Worm (Caenorhabditis elegans) whole organism, young adult: ENCODE measurements around the gene nex-1.

Source experiments
- B0019.2 ChIP-seq: fragments of 200-800 bp; sonication (Bioruptor generic); conservative IDR thresholded peaks from 2 replicates; pipeline ENCODE4 v1.3.6; 2022; ENCODE audit warnings: missing genetic modification reagents, missing genetic modification characterization, missing compliant biosample characterization
- B0035.1 ChIP-seq: sonication (generic microtip); optimal IDR thresholded peaks from 2 replicates; lab custom pipeline; 2016; ENCODE audit warnings: missing genetic modification characterization, mild to moderate bottlenecking, missing compliant biosample characterization, missing genotype, missing genetic modification reagents
- B0336.3 ChIP-seq: fragments of 200-800 bp; sonication (Bioruptor generic); IDR thresholded peaks from 2 replicates; pipeline ENCODE4 v1.3.6; 2022; ENCODE audit warnings: missing genetic modification characterization, missing compliant biosample characterization
- F37B4.10 ChIP-seq: fragments of 200-800 bp; sonication (Bioruptor generic); IDR thresholded peaks from 2 replicates; pipeline ENCODE4 v1.3.6; 2022; ENCODE audit warnings: missing genetic modification characterization, missing compliant biosample characterization
- F39B2.1 ChIP-seq: fragments of 200-800 bp; sonication (Bioruptor generic); IDR thresholded peaks from 2 replicates; pipeline ENCODE4 v1.3.6; 2022; ENCODE audit warnings: missing genetic modification reagents, missing genetic modification characterization, missing compliant biosample characterization
- F49E8.2 ChIP-seq: sonication (generic microtip); optimal IDR thresholded peaks from 3 replicates; lab custom pipeline; 2017; ENCODE audit warnings: missing genetic modification characterization, mild to moderate bottlenecking, missing compliant biosample characterization, antibody characterized with exemption, moderate library complexity; ENCODE audit not compliant: insufficient read depth
- Y67H2A.10 ChIP-seq: fragments of 200-800 bp; sonication (Bioruptor generic); conservative IDR thresholded peaks from 2 replicates; pipeline ENCODE4 v1.3.6; 2022; ENCODE audit warnings: missing genetic modification reagents, missing genetic modification characterization, missing compliant biosample characterization
- bed-2 ChIP-seq: fragments of 200-800 bp; sonication (Bioruptor generic); IDR thresholded peaks from 2 replicates; pipeline ENCODE4 v1.3.6; 2022; ENCODE audit warnings: missing genetic modification reagents, missing genetic modification characterization, missing compliant biosample characterization
- cebp-1 ChIP-seq, 2 experiments: fragments of 200-800 bp in 1 of 2; sonication (Bioruptor generic) in 1 of 2; sonication (generic microtip) in 1 of 2; IDR thresholded peaks in 1 of 2; optimal IDR thresholded peaks in 1 of 2; 2 replicates each; pipeline versions ENCODE4 v1.3.6 to Lab custom; 2017 to 2022; ENCODE audit warnings: missing compliant biosample characterization in 2 of 2, missing genetic modification characterization in 2 of 2, mild to moderate bottlenecking in 1 of 2, missing genetic modification reagents in 1 of 2, moderate library complexity in 1 of 2
- ceh-27 ChIP-seq: fragments of 200-800 bp; sonication (Bioruptor generic); optimal IDR thresholded peaks from 2 replicates; lab custom pipeline; 2018; ENCODE audit warnings: mild to moderate bottlenecking, missing genetic modification characterization, moderate library complexity, missing compliant biosample characterization
- chd-7 ChIP-seq: sonication (generic microtip); optimal IDR thresholded peaks from 2 replicates; lab custom pipeline; 2016; ENCODE audit warnings: mild to moderate bottlenecking, missing genetic modification characterization, moderate library complexity, missing compliant biosample characterization
- die-1 ChIP-seq: sonication (generic microtip); optimal IDR thresholded peaks from 2 replicates; lab custom pipeline; 2016; ENCODE audit warnings: missing genotype, mild to moderate bottlenecking, missing genetic modification characterization, missing compliant biosample characterization
- egrh-3 ChIP-seq: fragments of 200-800 bp; sonication (Bioruptor generic); IDR thresholded peaks from 2 replicates; pipeline ENCODE4 v1.3.6; 2022; ENCODE audit warnings: missing genetic modification reagents, missing genetic modification characterization, missing compliant biosample characterization
- ekl-4 ChIP-seq: fragments of 200-800 bp; sonication (Bioruptor generic); IDR thresholded peaks from 2 replicates; pipeline ENCODE4 v1.3.6; 2022; ENCODE audit warnings: missing genetic modification reagents, missing genetic modification characterization, missing compliant biosample characterization
- hlh-26 ChIP-seq: fragments of 200-800 bp; sonication (Bioruptor generic); conservative IDR thresholded peaks from 2 replicates; pipeline ENCODE4 v1.3.6; 2022; ENCODE audit warnings: missing genetic modification reagents, missing genetic modification characterization, missing compliant biosample characterization
- hrde-1 ChIP-seq: sonication (generic microtip); optimal IDR thresholded peaks from 2 replicates; lab custom pipeline; 2016; ENCODE audit warnings: missing genetic modification characterization, mild to moderate bottlenecking, missing compliant biosample characterization, moderate library complexity, missing genotype, missing genetic modification reagents, borderline replicate concordance
- lin-40 ChIP-seq: sonication (generic microtip); optimal IDR thresholded peaks from 2 replicates; lab custom pipeline; 2016; ENCODE audit warnings: missing genetic modification characterization, mild to moderate bottlenecking, missing compliant biosample characterization, missing genotype, missing genetic modification reagents
- lin-54 ChIP-seq: fragments of 200-800 bp; sonication (Bioruptor generic); optimal IDR thresholded peaks from 2 replicates; lab custom pipeline; 2018; ENCODE audit warnings: mild to moderate bottlenecking, missing genetic modification characterization, missing compliant biosample characterization
- madf-3 ChIP-seq: fragments of 200-800 bp; sonication (Bioruptor generic); IDR thresholded peaks from 2 replicates; pipeline ENCODE4 v1.3.6; 2022; ENCODE audit warnings: missing genetic modification reagents, missing genetic modification characterization, missing compliant biosample characterization
- madf-6 ChIP-seq: fragments of 200-800 bp; sonication (Bioruptor generic); IDR thresholded peaks from 2 replicates; pipeline ENCODE4 v1.3.6; 2022; ENCODE audit warnings: missing genetic modification reagents, missing genetic modification characterization, missing compliant biosample characterization
- nfya-1 ChIP-seq: sonication (generic microtip); optimal IDR thresholded peaks from 2 replicates; lab custom pipeline; 2017; ENCODE audit warnings: antibody characterized with exemption, missing compliant biosample characterization, missing genetic modification characterization, borderline replicate concordance; ENCODE audit not compliant: insufficient read depth
- nfyb-1 ChIP-seq: fragments of 200-800 bp; sonication (Bioruptor generic); IDR thresholded peaks from 2 replicates; pipeline ENCODE4 v1.3.6; 2022; ENCODE audit warnings: missing genetic modification reagents, missing genetic modification characterization, missing compliant biosample characterization
- nhr-80 ChIP-seq: sonication (generic microtip); optimal IDR thresholded peaks from 2 replicates; lab custom pipeline; 2016; ENCODE audit warnings: missing genetic modification characterization, missing compliant biosample characterization
- pha-4 ChIP-seq: fragments of 150-350 bp; sonication (generic microtip); optimal IDR thresholded peaks from 2 replicates; lab custom pipeline; 2014; ENCODE audit warnings: missing biosample characterization, missing genetic modification reagents, missing genetic modification characterization
- rcor-1 ChIP-seq: fragments of 200-800 bp; sonication (Bioruptor generic); IDR thresholded peaks from 2 replicates; pipeline ENCODE4 v1.3.6; 2022; ENCODE audit warnings: missing genetic modification reagents, missing genetic modification characterization, missing compliant biosample characterization
- repo-1 ChIP-seq: sonication (generic microtip); optimal IDR thresholded peaks from 2 replicates; lab custom pipeline; 2017; ENCODE audit warnings: mild to moderate bottlenecking, missing genetic modification characterization, missing compliant biosample characterization
- snpc-1.1 ChIP-seq: sonication (generic microtip); optimal IDR thresholded peaks from 2 replicates; lab custom pipeline; 2017; ENCODE audit warnings: missing genetic modification characterization, mild to moderate bottlenecking, missing compliant biosample characterization, antibody characterized with exemption, moderate library complexity, missing genotype, missing genetic modification reagents; ENCODE audit not compliant: insufficient read depth
- snpc-3.4 ChIP-seq: sonication (generic microtip); optimal IDR thresholded peaks from 2 replicates; lab custom pipeline; 2017; ENCODE audit warnings: missing genetic modification characterization, mild to moderate bottlenecking, missing compliant biosample characterization, antibody characterized with exemption, moderate library complexity, missing genotype, missing genetic modification reagents
- sptf-2 ChIP-seq: fragments of 200-800 bp; sonication (Bioruptor generic); optimal IDR thresholded peaks from 2 replicates; lab custom pipeline; 2018; ENCODE audit warnings: mild to moderate bottlenecking, missing genetic modification characterization, missing compliant biosample characterization
- tbp1 ChIP-seq: fragments of 200-800 bp; sonication (Bioruptor generic); optimal IDR thresholded peaks from 2 replicates; lab custom pipeline; 2018; ENCODE audit warnings: mild to moderate bottlenecking, missing genetic modification characterization, missing compliant biosample characterization
- tbx-9 ChIP-seq: sonication (generic microtip); optimal IDR thresholded peaks from 2 replicates; lab custom pipeline; 2016; ENCODE audit warnings: borderline replicate concordance, missing genetic modification characterization, inconsistent platforms, missing compliant biosample characterization
- tlf-1 ChIP-seq: fragments of 200-800 bp; sonication (Bioruptor generic); optimal IDR thresholded peaks from 2 replicates; lab custom pipeline; 2018; ENCODE audit warnings: mild to moderate bottlenecking, missing genetic modification characterization, missing compliant biosample characterization
- unc-130 ChIP-seq: sonication (generic microtip); optimal IDR thresholded peaks from 2 replicates; lab custom pipeline; 2016; ENCODE audit warnings: missing genetic modification reagents, missing genetic modification characterization, missing compliant biosample characterization
- unc-62 ChIP-seq: fragments of 150-350 bp; optimal IDR thresholded peaks from 2 replicates; lab custom pipeline; 2014; ENCODE audit warnings: missing biosample characterization, missing genetic modification reagents, missing genetic modification characterization
- zfh-2 ChIP-seq: fragments of 200-800 bp; sonication (Bioruptor generic); conservative IDR thresholded peaks from 2 replicates; pipeline ENCODE4 v1.3.6; 2022; ENCODE audit warnings: missing genetic modification reagents, missing genetic modification characterization, missing compliant biosample characterization
- ztf-22 ChIP-seq: fragments of 200-800 bp; sonication (Bioruptor generic); optimal IDR thresholded peaks from 2 replicates; lab custom pipeline; 2018; ENCODE audit warnings: mild to moderate bottlenecking, missing genetic modification characterization, moderate library complexity, missing compliant biosample characterization

Gene nex-1

DNA sequence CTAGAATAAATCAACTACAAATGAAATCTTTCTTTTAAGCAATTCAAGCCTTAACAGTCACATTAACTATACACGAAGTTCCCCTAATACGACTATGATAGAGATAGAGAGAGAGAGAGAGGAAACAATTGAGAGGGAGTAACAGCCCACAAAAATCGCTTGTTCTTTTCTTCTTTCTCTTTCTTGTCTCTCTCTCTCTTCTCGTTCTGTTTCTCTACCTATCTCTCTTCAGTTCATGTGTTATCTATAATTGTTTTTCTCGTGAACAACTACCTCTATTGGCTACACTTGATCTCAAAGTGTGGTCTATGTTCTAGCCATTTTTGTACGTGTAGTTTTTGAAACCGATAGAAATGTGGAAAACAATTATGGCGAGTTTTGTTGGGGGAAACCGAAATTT lies 22.8 kb upstream of the nex-1 start (continued):
- TF ChIP-seq tlf-1 = peak; percentile 18
- no peak for TF ChIP-seq snpc-3.4 (tag; lab: Kevin White, UChicago)
- TF ChIP-seq F39B2.1 (GFP tag; lab: Robert Waterston, UW) = no peak
- TF ChIP-seq lin-54 = no peak
- TF ChIP-seq unc-62 = no peak
- TF ChIP-seq zfh-2 = no peak
- peak; percentile 17 for TF ChIP-seq die-1 (tag; lab: Kevin White, UChicago)
- peak; percentile 70 for TF ChIP-seq lin-40 (tag; lab: Kevin White, UChicago)
- no peak for TF ChIP-seq ztf-22 (GFP tag; lab: Kevin White, UChicago)
- TF ChIP-seq chd-7 = no peak
- no peak for TF ChIP-seq pha-4 (tag; lab: Kevin White, UChicago)
- peak; percentile 47 for TF ChIP-seq ceh-27 (GFP tag; lab: Kevin White, UChicago)
- no peak for TF ChIP-seq hlh-26 (GFP tag; lab: Robert Waterston, UW)
- peak; percentile 15 for TF ChIP-seq tbp1 (GFP tag; lab: Kevin White, UChicago)
- no peak for TF ChIP-seq rcor-1 (GFP tag; lab: Robert Waterston, UW)
- TF ChIP-seq B0035.1 (tag; lab: Kevin White, UChicago) = no peak
- TF ChIP-seq B0019.2 = no peak
- TF ChIP-seq Y67H2A.10 (GFP tag; lab: Robert Waterston, UW) = no peak
- no peak for TF ChIP-seq hrde-1 (tag; lab: Kevin White, UChicago)
- TF ChIP-seq nfya-1 (tag; lab: Kevin White, UChicago) = no peak
- no peak for TF ChIP-seq F49E8.2
- no peak for TF ChIP-seq egrh-3
- no peak; the same call in 1 of the 2 replicates for TF ChIP-seq B0336.3 (GFP tag; lab: Robert Waterston, UW)
- no peak for TF ChIP-seq unc-130 (GFP tag; lab: Kevin White, UChicago)
- no peak for TF ChIP-seq snpc-1.1 (tag; lab: Kevin White, UChicago)
- TF ChIP-seq ekl-4 (GFP tag; lab: Robert Waterston, UW) = 0 out of 2 replicates have a peak, but pooled peaks have one; percentile 57
- TF ChIP-seq tbx-9 (tag; lab: Kevin White, UChicago) = no peak
- TF ChIP-seq repo-1 (tag; lab: Kevin White, UChicago) = no peak
- no peak for TF ChIP-seq sptf-2
- peak; percentile 66 for TF ChIP-seq nhr-80 (tag; lab: Kevin White, UChicago)
- TF ChIP-seq F37B4.10 (GFP tag; lab: Robert Waterston, UW) = no peak

DNA sequence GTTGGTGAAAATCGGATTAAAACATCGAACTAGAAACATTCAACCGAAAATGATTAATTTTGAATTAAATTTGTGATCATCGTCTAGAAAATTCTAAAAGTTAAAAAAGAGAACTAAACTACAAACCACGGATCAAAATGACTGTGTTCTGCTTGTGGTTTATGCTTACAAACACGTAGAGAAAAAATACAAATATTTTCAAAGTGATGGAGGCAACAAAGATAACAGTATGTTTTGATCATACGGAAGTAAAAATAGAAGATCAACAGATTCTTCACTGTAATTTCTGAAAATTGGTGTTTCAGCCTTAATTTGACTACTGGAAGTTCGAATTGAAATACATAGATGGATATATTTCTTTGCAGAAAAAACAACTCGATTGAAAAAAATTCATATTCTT lies 22.1 kb upstream of the nex-1 start:
- no peak for TF ChIP-seq cebp-1 (GFP tag; IDR thresholded peaks at IDR 0.05; lab: Robert Waterston, UW)
- no peak for TF ChIP-seq cebp-1 (tag; optimal IDR thresholded peaks at IDR 0.05; lab: Kevin White, UChicago)
- TF ChIP-seq hrde-1 (tag; lab: Kevin White, UChicago) = peak; percentile 84
- TF ChIP-seq nfyb-1 (GFP tag; lab: Robert Waterston, UW) = 0 out of 2 replicates have a peak, but pooled peaks have one; percentile 29
- TF ChIP-seq madf-6 (GFP tag; lab: Robert Waterston, UW) = 0 out of 2 replicates have a peak, but pooled peaks have one; percentile 20
- TF ChIP-seq bed-2 (GFP tag; lab: Robert Waterston, UW) = no peak
- 0 out of 2 replicates have a peak, but pooled peaks have one; percentile 59 for TF ChIP-seq madf-3 (GFP tag; lab: Robert Waterston, UW)
- peak; percentile 40 for TF ChIP-seq unc-130 (GFP tag; lab: Kevin White, UChicago)
- peak; percentile 45 for TF ChIP-seq F49E8.2
